Worm (Caenorhabditis elegans) whole organism, late embryonic: ENCODE data around the gene dagl-2.
A peak's percentile ranks its signal among the peaks of the same experiment; 100 is the strongest.

Source experiments
- C08G9.2 ChIP-seq: sonication (generic microtip); optimal IDR thresholded peaks from 2 replicates; lab custom pipeline; 2016; ENCODE audit warnings: mild to moderate bottlenecking, missing genetic modification characterization, moderate library complexity, missing compliant biosample characterization
- C38D4.7 ChIP-seq: fragments of 200-800 bp; sonication (Bioruptor generic); optimal IDR thresholded peaks from 2 replicates; lab custom pipeline; 2018; ENCODE audit warnings: mild to moderate bottlenecking, missing genetic modification characterization, moderate library complexity, missing compliant biosample characterization
- K09A11.1 ChIP-seq: sonication (generic microtip); optimal IDR thresholded peaks from 2 replicates; lab custom pipeline; 2017; ENCODE audit warnings: antibody characterized with exemption, mild to moderate bottlenecking, missing genetic modification characterization, missing compliant biosample characterization; ENCODE audit not compliant: insufficient read depth
- T23F11.4 ChIP-seq: fragments of 200-800 bp; sonication (Bioruptor generic); optimal IDR thresholded peaks from 2 replicates; lab custom pipeline; 2018; ENCODE audit warnings: mild to moderate bottlenecking, missing genetic modification characterization, missing compliant biosample characterization
- ahr-1 ChIP-seq: sonication (generic microtip); optimal IDR thresholded peaks from 2 replicates; lab custom pipeline; 2016; ENCODE audit warnings: missing genetic modification characterization, missing compliant biosample characterization
- ama-1 ChIP-seq: fragments of 150-350 bp; optimal IDR thresholded peaks from 2 replicates; lab custom pipeline; 2014
- ceh-19 ChIP-seq: fragments of 200-800 bp; sonication (Bioruptor generic); optimal IDR thresholded peaks from 2 replicates; lab custom pipeline; 2018; ENCODE audit warnings: mild to moderate bottlenecking, missing genetic modification characterization, missing compliant biosample characterization
- ceh-2 ChIP-seq: sonication (generic microtip); optimal IDR thresholded peaks from 2 replicates; lab custom pipeline; 2016; ENCODE audit warnings: missing genotype, missing genetic modification characterization, missing compliant biosample characterization
- ceh-22 ChIP-seq: sonication (generic microtip); optimal IDR thresholded peaks from 2 replicates; lab custom pipeline; 2017; ENCODE audit warnings: missing biosample characterization, missing genetic modification characterization
- dve-1 ChIP-seq: sonication (generic microtip); optimal IDR thresholded peaks from 2 replicates; lab custom pipeline; 2017; ENCODE audit warnings: antibody characterized with exemption, mild to moderate bottlenecking, missing genetic modification characterization, missing compliant biosample characterization
- elt-2 ChIP-seq: sonication (generic microtip); optimal IDR thresholded peaks from 2 replicates; lab custom pipeline; 2016; ENCODE audit warnings: missing genetic modification reagents, missing genetic modification characterization, missing compliant biosample characterization
- fax-1 ChIP-seq: sonication (generic microtip); optimal IDR thresholded peaks from 2 replicates; lab custom pipeline; 2016; ENCODE audit warnings: missing genotype, missing genetic modification characterization, missing compliant biosample characterization
- fkh-10 ChIP-seq: fragments of 150-350 bp; optimal IDR thresholded peaks from 2 replicates; lab custom pipeline; 2014; ENCODE audit warnings: missing biosample characterization, missing genetic modification reagents, missing genetic modification characterization
- fkh-6 ChIP-seq: sonication (generic microtip); optimal IDR thresholded peaks from 2 replicates; lab custom pipeline; 2016; ENCODE audit warnings: missing genetic modification characterization, missing compliant biosample characterization
- gmeb-2 ChIP-seq: sonication (generic microtip); optimal IDR thresholded peaks from 2 replicates; lab custom pipeline; 2016; ENCODE audit warnings: missing genetic modification characterization, inconsistent platforms, missing compliant biosample characterization
- hlh-15 ChIP-seq: sonication (generic microtip); optimal IDR thresholded peaks from 2 replicates; lab custom pipeline; 2016; ENCODE audit warnings: missing genetic modification characterization, missing compliant biosample characterization
- hlh-30 ChIP-seq: sonication (generic microtip); optimal IDR thresholded peaks from 2 replicates; lab custom pipeline; 2017; ENCODE audit warnings: antibody characterized with exemption, missing genetic modification characterization, missing compliant biosample characterization; ENCODE audit not compliant: insufficient read depth
- hlh-8 ChIP-seq: sonication (generic microtip); optimal IDR thresholded peaks from 2 replicates; lab custom pipeline; 2016; ENCODE audit warnings: missing genotype, missing genetic modification characterization, missing compliant biosample characterization
- lin-11 ChIP-seq: fragments of 200-800 bp; sonication (Bioruptor generic); optimal IDR thresholded peaks from 2 replicates; lab custom pipeline; 2018; ENCODE audit warnings: mild to moderate bottlenecking, missing genetic modification characterization, missing compliant biosample characterization
- madf-2 ChIP-seq: sonication (generic microtip); optimal IDR thresholded peaks from 2 replicates; lab custom pipeline; 2017; ENCODE audit warnings: missing genetic modification characterization, missing compliant biosample characterization
- mec-3 ChIP-seq: sonication (generic microtip); optimal IDR thresholded peaks from 2 replicates; lab custom pipeline; 2016; ENCODE audit warnings: borderline replicate concordance, missing genetic modification characterization, missing compliant biosample characterization
- nfya-1 ChIP-seq: sonication (generic microtip); optimal IDR thresholded peaks from 2 replicates; lab custom pipeline; 2017; ENCODE audit warnings: missing genetic modification characterization, mild to moderate bottlenecking, missing compliant biosample characterization, antibody characterized with exemption, moderate library complexity
- nhr-11 ChIP-seq: fragments of 150-350 bp; optimal IDR thresholded peaks from 2 replicates; lab custom pipeline; 2014; ENCODE audit warnings: missing biosample characterization, missing genetic modification characterization
- npax-4 ChIP-seq: sonication (generic microtip); optimal IDR thresholded peaks from 2 replicates; lab custom pipeline; 2016; ENCODE audit warnings: missing genetic modification characterization, missing compliant biosample characterization
- pag-3 ChIP-seq: sonication (generic microtip); optimal IDR thresholded peaks from 2 replicates; lab custom pipeline; 2016; ENCODE audit warnings: missing compliant biosample characterization, missing genetic modification characterization, borderline replicate concordance
- pat-9 ChIP-seq: fragments of 200-800 bp; sonication (Bioruptor generic); optimal IDR thresholded peaks from 2 replicates; lab custom pipeline; 2018; ENCODE audit warnings: mild to moderate bottlenecking, missing genetic modification characterization, moderate library complexity, missing compliant biosample characterization
- pha-2 ChIP-seq: sonication (generic microtip); optimal IDR thresholded peaks from 2 replicates; lab custom pipeline; 2017; ENCODE audit warnings: mild to moderate bottlenecking, missing genetic modification characterization, missing compliant biosample characterization
- pha-4 ChIP-seq: fragments of 150-350 bp; optimal IDR thresholded peaks from 2 replicates; lab custom pipeline; 2018; ENCODE audit warnings: missing biosample characterization, missing genetic modification reagents, missing genetic modification characterization
- ref-2 ChIP-seq: sonication (generic microtip); optimal IDR thresholded peaks from 2 replicates; lab custom pipeline; 2016; ENCODE audit warnings: missing genetic modification characterization, missing compliant biosample characterization
- rnt-1 ChIP-seq: sonication (generic microtip); optimal IDR thresholded peaks from 2 replicates; lab custom pipeline; 2016; ENCODE audit warnings: missing genetic modification characterization, missing compliant biosample characterization
- sdc-2 ChIP-seq: sonication (generic microtip); optimal IDR thresholded peaks from 2 replicates; lab custom pipeline; 2016; ENCODE audit warnings: missing genotype, missing genetic modification characterization, missing compliant biosample characterization
- syd-9 ChIP-seq: sonication (generic microtip); optimal IDR thresholded peaks from 2 replicates; lab custom pipeline; 2016; ENCODE audit warnings: mild to moderate bottlenecking, missing genetic modification characterization, moderate library complexity, missing compliant biosample characterization
- tbx-2 ChIP-seq: sonication (generic microtip); optimal IDR thresholded peaks from 2 replicates; lab custom pipeline; 2016; ENCODE audit warnings: missing genetic modification characterization, missing compliant biosample characterization
- tbx-7 ChIP-seq: sonication (generic microtip); optimal IDR thresholded peaks from 2 replicates; lab custom pipeline; 2016; ENCODE audit warnings: missing genotype, missing genetic modification characterization, missing compliant biosample characterization
- ttx-3 ChIP-seq: sonication (generic microtip); optimal IDR thresholded peaks from 2 replicates; lab custom pipeline; 2016; ENCODE audit warnings: missing genetic modification reagents, missing genetic modification characterization, missing compliant biosample characterization
- unc-55 ChIP-seq: sonication (generic microtip); optimal IDR thresholded peaks from 2 replicates; lab custom pipeline; 2017; ENCODE audit warnings: missing biosample characterization, missing genetic modification reagents, missing genetic modification characterization
- unc-86 ChIP-seq: sonication (generic microtip); optimal IDR thresholded peaks from 2 replicates; lab custom pipeline; 2016; ENCODE audit warnings: missing genetic modification characterization, missing compliant biosample characterization
- zip-5 ChIP-seq: sonication (generic microtip); optimal IDR thresholded peaks from 2 replicates; lab custom pipeline; 2016; ENCODE audit warnings: missing genetic modification characterization, missing compliant biosample characterization
- ztf-16 ChIP-seq: sonication (generic microtip); optimal IDR thresholded peaks from 2 replicates; lab custom pipeline; 2017; ENCODE audit warnings: missing genetic modification characterization, missing compliant biosample characterization

Gene dagl-2

DNA sequence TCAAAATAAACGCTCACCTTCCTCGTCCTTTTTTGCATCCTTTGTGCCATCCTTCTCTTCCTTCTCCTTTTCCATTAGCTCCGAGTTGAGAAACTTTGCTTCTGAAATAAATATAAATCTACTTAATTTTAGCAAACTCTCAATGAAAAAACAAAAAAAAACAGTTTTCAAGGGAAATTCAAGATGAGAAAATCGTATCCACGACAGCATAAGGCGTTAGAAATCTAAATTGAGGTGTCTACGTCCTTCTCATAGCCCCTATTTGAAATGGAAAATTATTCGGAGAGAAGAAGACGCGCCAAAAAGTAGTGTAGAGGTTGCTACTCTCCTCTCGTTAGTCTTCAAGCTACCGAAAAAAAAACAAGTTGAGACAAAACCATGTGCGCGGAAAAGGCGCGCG is 30.8 kb downstream of the dagl-2 start, which contains the start of gene pat-12:
pat-12 (minus strand) TSS at position 101 of the 400 bp plus-strand sequence.
- TF ChIP-seq pha-2 (tag; lab: Kevin White, UChicago) (no peak), ama-1 (no peak), C08G9.2 (tag; lab: Kevin White, UChicago) (no peak), sdc-2 (no peak), pat-9 (tag; lab: Kevin White, UChicago) (no peak), dve-1 (tag; lab: Kevin White, UChicago) (no peak), fkh-6 (tag; lab: Kevin White, UChicago) (no peak), C38D4.7 (GFP tag; lab: Kevin White, UChicago) (no peak), ttx-3 (tag; lab: Kevin White, UChicago) (no peak), K09A11.1 (no peak), pag-3 (tag; lab: Kevin White, UChicago) (no peak), ceh-19 (no peak), unc-55 (GFP tag; lab: Kevin White, UChicago) (no peak), lin-11 (tag; lab: Kevin White, UChicago) (no peak), ahr-1 (tag; lab: Kevin White, UChicago) (no peak), nfya-1 (tag; lab: Kevin White, UChicago) (no peak)
- TF ChIP-seq, all 69 proteins: peak for 0

- TF ChIP-seq gmeb-2 (tag; lab: Kevin White, UChicago) (no peak), pat-9 (tag; lab: Kevin White, UChicago) (no peak), rnt-1 (no peak), pha-4 (tag; lab: Kevin White, UChicago) (no peak), ztf-16 (tag; lab: Kevin White, UChicago) (no peak), tbx-2 (tag; lab: Kevin White, UChicago) (no peak), hlh-15 (tag; lab: Kevin White, UChicago) (no peak), tbx-7 (tag; lab: Kevin White, UChicago) (no peak), fax-1 (tag; lab: Kevin White, UChicago) (no peak), unc-86 (tag; lab: Kevin White, UChicago) (no peak), zip-5 (tag; lab: Kevin White, UChicago) (no peak), ceh-2 (tag; lab: Kevin White, UChicago) (no peak), fkh-10 (GFP tag; lab: Kevin White, UChicago) (no peak), nhr-11 (no peak), ttx-3 (tag; lab: Kevin White, UChicago) (no peak)
Observed at ce11 chrIII:750028-750427, 33.1 kb downstream of the dagl-2 start.

ce11 chrIII:748782-749181 is 34.3 kb downstream of the dagl-2 start:
- TF ChIP-seq elt-2 (tag; lab: Kevin White, UChicago): peak; percentile 41
- no peak for TF ChIP-seq ref-2

ce11 chrIII:744459-744858 is 38.6 kb downstream of the dagl-2 start:
- no peak for TF ChIP-seq syd-9
- TF ChIP-seq hlh-30: no peak
- no peak for TF ChIP-seq madf-2
- no peak for TF ChIP-seq hlh-8 (tag; lab: Kevin White, UChicago)
- TF ChIP-seq T23F11.4 (GFP tag; lab: Kevin White, UChicago): no peak
- no peak for TF ChIP-seq pat-9 (tag; lab: Kevin White, UChicago)
- no peak for TF ChIP-seq ceh-22 (tag; lab: Kevin White, UChicago)
- no peak for TF ChIP-seq mec-3
- TF ChIP-seq unc-86 (tag; lab: Kevin White, UChicago): no peak
- no peak for TF ChIP-seq npax-4 (tag; lab: Kevin White, UChicago)
